Fruit fly (Drosophila melanogaster): ENCODE measurements around the gene CG13055.

DNA sequence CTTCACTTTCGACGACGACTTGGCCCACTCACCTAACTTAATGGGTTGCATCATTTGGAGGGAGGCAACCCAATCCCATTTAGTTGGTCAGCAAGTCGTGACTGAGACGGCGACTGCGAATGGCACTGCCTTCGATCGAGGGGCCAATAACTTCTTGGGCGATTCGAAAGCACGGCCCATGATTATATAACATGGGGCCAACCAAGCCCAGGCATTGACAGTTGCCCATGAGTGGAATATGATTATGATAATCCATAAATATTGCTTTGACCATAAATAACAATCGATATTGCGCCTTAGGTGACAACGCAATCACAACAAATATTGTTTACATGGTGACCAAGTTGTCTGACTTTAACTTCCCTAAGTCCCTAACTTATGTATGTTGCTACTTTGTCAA lies 31.7 kb upstream of the CG13055 start, which contains the start of gene CG13048:
- no peak for TF ChIP-seq psq (GFP tag; optimal IDR thresholded peaks at IDR 0.05)
- TF ChIP-seq CG32264 (GFP tag; optimal IDR thresholded peaks at IDR 0.05) = no peak
- TF ChIP-seq Hr78 (GFP tag; optimal IDR thresholded peaks at IDR 0.05) = no peak
- TF ChIP-seq foxo (GFP tag; optimal IDR thresholded peaks at IDR 0.05) = no peak
- no peak for TF ChIP-seq dsf (GFP tag; optimal IDR thresholded peaks at IDR 0.05; ENCODE audit: borderline replicate concordance)
- no peak for TF ChIP-seq Abd-B (GFP tag; optimal IDR thresholded peaks at IDR 0.05)
- no peak for TF ChIP-seq fru (GFP tag; optimal IDR thresholded peaks at IDR 0.05)
- no peak for TF ChIP-seq sv (GFP tag; optimal IDR thresholded peaks at IDR 0.05)
- TF ChIP-seq HLH106 (tag; optimal IDR thresholded peaks at IDR 0.05) = no peak
- no peak for TF ChIP-seq CrebA (GFP tag; optimal IDR thresholded peaks at IDR 0.05; ENCODE audit: borderline replicate concordance)
- TF ChIP-seq OdsH (GFP tag; optimal IDR thresholded peaks at IDR 0.05) = no peak
- no peak for TF ChIP-seq Vsx2 (GFP tag; optimal IDR thresholded peaks at IDR 0.05; ENCODE audit: partially characterized antibody)
- no peak for TF ChIP-seq dmrt93B (GFP tag; optimal IDR thresholded peaks at IDR 0.05)
- TF ChIP-seq Dfd (GFP tag; optimal IDR thresholded peaks at IDR 0.05) = no peak

All from whole organism, wandering third instar larva.